Worm (Caenorhabditis elegans): ENCODE results near the gene rfk-1.

Gene rfk-1

DNA sequence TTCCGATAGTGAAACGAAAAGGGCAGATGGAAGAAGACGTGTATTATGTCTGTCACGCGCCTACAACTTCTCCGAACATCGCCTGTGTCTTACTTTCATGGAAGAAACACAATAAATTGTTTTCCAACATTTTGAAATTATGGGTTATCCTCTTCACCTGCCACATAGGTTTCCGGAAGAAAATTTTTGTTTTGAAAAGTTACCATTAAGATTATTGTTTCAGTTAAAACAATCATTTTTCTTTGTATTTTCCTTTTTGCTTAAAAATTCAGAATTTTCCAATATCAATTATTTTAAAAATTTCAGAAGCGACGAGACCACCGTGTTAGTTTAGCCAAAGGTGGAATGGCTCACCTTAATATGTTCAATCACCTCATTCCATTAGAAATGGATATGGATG lies 34.7 kb downstream of the rfk-1 start, which contains the start of gene mask-1:
TSS of gene mask-1 (plus strand) at position 301 of the 400 bp plus-strand sequence.
- TF ChIP-seq ceh-9 (tag; optimal IDR thresholded peaks at IDR 0.05) (no peak), elt-2 (tag; optimal IDR thresholded peaks at IDR 0.05) (no peak), nhr-76 (tag; optimal IDR thresholded peaks at IDR 0.05) (no peak), egl-27 (tag; optimal IDR thresholded peaks at IDR 0.05) (no peak), nhr-23 (tag; optimal IDR thresholded peaks at IDR 0.05) (no peak), fos-1 (tag; optimal IDR thresholded peaks at IDR 0.05) (no peak), nhr-77 (tag; optimal IDR thresholded peaks at IDR 0.05) (no peak), hmg-11 (tag; optimal IDR thresholded peaks at IDR 0.05) (no peak), ztf-11 (tag; optimal IDR thresholded peaks at IDR 0.05) (no peak), ceh-82 (tag; optimal IDR thresholded peaks at IDR 0.05) (no peak), unc-39 (tag; optimal IDR thresholded peaks at IDR 0.05) (no peak), nhr-43 (tag; optimal IDR thresholded peaks at IDR 0.05; ENCODE audit: poor library complexity, severe bottlenecking) (no peak), nhr-11 (tag; optimal IDR thresholded peaks at IDR 0.05) (no peak), fkh-2 (tag; optimal IDR thresholded peaks at IDR 0.05) (no peak), lin-15B (tag; optimal IDR thresholded peaks at IDR 0.05) (no peak), unc-62 (GFP tag; optimal IDR thresholded peaks at IDR 0.05) (no peak)

DNA sequence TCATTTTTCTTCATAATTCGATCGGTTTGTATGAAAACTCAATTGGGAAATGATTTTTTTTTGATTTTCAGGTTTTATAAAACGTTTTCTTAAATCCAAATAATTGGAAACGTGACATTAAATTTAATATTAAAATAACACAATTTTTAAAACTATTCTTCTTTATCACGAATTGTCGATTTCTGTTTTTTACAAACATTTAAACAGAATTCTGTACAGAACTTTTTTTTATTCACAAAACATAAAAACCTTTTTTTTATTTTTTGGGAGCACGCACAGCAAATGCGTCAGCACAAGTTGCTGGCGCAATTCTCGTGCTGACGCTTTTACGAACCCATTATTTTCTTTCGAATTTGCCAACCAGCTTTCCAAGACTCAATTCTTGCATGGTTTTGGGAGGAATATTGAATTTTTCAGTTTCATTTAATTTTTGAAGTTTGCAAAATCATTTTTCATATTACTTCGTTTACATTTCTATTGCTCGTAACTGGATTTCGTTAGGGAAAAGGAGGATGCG lies 35.4 kb downstream of the rfk-1 start, which contains the start of gene mpz-5:
TSS of gene mpz-5 (minus strand) at position 51 of the 517 bp plus-strand sequence.
- no peak for TF ChIP-seq fkh-2 (tag; optimal IDR thresholded peaks at IDR 0.05)
- TF ChIP-seq skn-1 (tag; optimal IDR thresholded peaks at IDR 0.05) = no peak
- no peak for TF ChIP-seq egl-27 (tag; optimal IDR thresholded peaks at IDR 0.05)
- TF ChIP-seq nhr-237 (tag; optimal IDR thresholded peaks at IDR 0.05) = no peak
- peak; percentile 19 for TF ChIP-seq jun-1 (tag; optimal IDR thresholded peaks at IDR 0.05)
- peak; percentile 25 for TF ChIP-seq nhr-25 (tag; optimal IDR thresholded peaks at IDR 0.05)
- TF ChIP-seq ceh-82 (tag; optimal IDR thresholded peaks at IDR 0.05) = no peak
- TF ChIP-seq nhr-76 (tag; optimal IDR thresholded peaks at IDR 0.05) = no peak
- TF ChIP-seq ama-1 (optimal IDR thresholded peaks at IDR 0.05) = no peak
- peak; percentile 77 for TF ChIP-seq nhr-23 (tag; optimal IDR thresholded peaks at IDR 0.05)
- peak; percentile 91 for TF ChIP-seq egl-5 (tag; optimal IDR thresholded peaks at IDR 0.05)
- no peak for TF ChIP-seq fos-1 (tag; optimal IDR thresholded peaks at IDR 0.05)
- TF ChIP-seq lin-15B (tag; optimal IDR thresholded peaks at IDR 0.05) = peak; percentile 67
- no peak for TF ChIP-seq nhr-12 (tag; optimal IDR thresholded peaks at IDR 0.05)
- TF ChIP-seq unc-62 (GFP tag; optimal IDR thresholded peaks at IDR 0.05) = no peak
- TF ChIP-seq nhr-43 (tag; optimal IDR thresholded peaks at IDR 0.05; ENCODE audit: poor library complexity, severe bottlenecking) = no peak
- no peak for TF ChIP-seq aly-2 (tag; optimal IDR thresholded peaks at IDR 0.05)
- peak; percentile 78 for TF ChIP-seq hmg-11 (tag; optimal IDR thresholded peaks at IDR 0.05)
- no peak for TF ChIP-seq unc-39 (tag; optimal IDR thresholded peaks at IDR 0.05)
- TF ChIP-seq ceh-28 (tag; optimal IDR thresholded peaks at IDR 0.05) = peak; percentile 47
- no peak for TF ChIP-seq daf-12 (tag; optimal IDR thresholded peaks at IDR 0.05)
- peak; percentile 42 for TF ChIP-seq lsy-12 (tag; optimal IDR thresholded peaks at IDR 0.05)
- TF ChIP-seq nhr-11 (tag; optimal IDR thresholded peaks at IDR 0.05) = no peak
- peak; percentile 51 for TF ChIP-seq tbx-2 (tag; optimal IDR thresholded peaks at IDR 0.05)
- no peak for TF ChIP-seq ceh-16 (tag; optimal IDR thresholded peaks at IDR 0.05)
- TF ChIP-seq snpc-4 (tag; optimal IDR thresholded peaks at IDR 0.05) = peak; percentile 60
- peak; percentile 86 for TF ChIP-seq pha-4 (tag; optimal IDR thresholded peaks at IDR 0.05)
- peak; percentile 72 for TF ChIP-seq nfya-1 (tag; optimal IDR thresholded peaks at IDR 0.05; ENCODE audit: insufficient read depth)
- no peak for TF ChIP-seq zag-1 (tag; optimal IDR thresholded peaks at IDR 0.05)
- TF ChIP-seq R02D3.7 (tag; optimal IDR thresholded peaks at IDR 0.05) = peak; percentile 13
- TF ChIP-seq elt-1 (tag; optimal IDR thresholded peaks at IDR 0.05) = no peak
- peak; percentile 20 for TF ChIP-seq elt-2 (tag; optimal IDR thresholded peaks at IDR 0.05)
- no peak for TF ChIP-seq ztf-4 (tag; optimal IDR thresholded peaks at IDR 0.05)
- no peak for TF ChIP-seq eor-1 (tag; optimal IDR thresholded peaks at IDR 0.05)
- TF ChIP-seq mdl-1 (tag; optimal IDR thresholded peaks at IDR 0.05) = no peak
- no peak for TF ChIP-seq ceh-9 (tag; optimal IDR thresholded peaks at IDR 0.05)
- TF ChIP-seq lin-39 (tag; optimal IDR thresholded peaks at IDR 0.05) = no peak
- TF ChIP-seq nhr-77 (tag; optimal IDR thresholded peaks at IDR 0.05) = peak; percentile 19
- peak; percentile 23 for TF ChIP-seq pqm-1 (tag; optimal IDR thresholded peaks at IDR 0.05)

- TF ChIP-seq pha-4 (tag; optimal IDR thresholded peaks at IDR 0.05) (no peak), nhr-77 (tag; optimal IDR thresholded peaks at IDR 0.05) (no peak), nhr-11 (tag; optimal IDR thresholded peaks at IDR 0.05) (no peak), ceh-82 (tag; optimal IDR thresholded peaks at IDR 0.05) (no peak), lsy-12 (tag; optimal IDR thresholded peaks at IDR 0.05) (no peak), sea-2 (GFP tag; optimal IDR thresholded peaks at IDR 0.05) (no peak), elt-2 (tag; optimal IDR thresholded peaks at IDR 0.05) (no peak), ceh-28 (tag; optimal IDR thresholded peaks at IDR 0.05) (no peak), egl-27 (tag; optimal IDR thresholded peaks at IDR 0.05) (no peak), mdl-1 (tag; optimal IDR thresholded peaks at IDR 0.05) (no peak)
Measured at ce11 chrIV:10368326-10368725, 41.0 kb downstream of the rfk-1 start, which contains the start of gene iars-1. TSS of gene iars-1 (plus strand) at chrIV:10368601.
